Worm (Caenorhabditis elegans) whole organism, L4 larva: ENCODE results near the gene T01C1.4.

Experiments used
- F44E2.7 ChIP-seq: fragments of 200-800 bp; sonication (Bioruptor generic); IDR thresholded peaks from 2 replicates; pipeline ENCODE4 v2.1.2; 2022; ENCODE audit warnings: missing genetic modification characterization, missing compliant biosample characterization
- F49E8.2 ChIP-seq: sonication (generic microtip); optimal IDR thresholded peaks from 2 replicates; lab custom pipeline; 2016; ENCODE audit warnings: missing compliant biosample characterization, mild to moderate bottlenecking, missing genetic modification characterization, borderline replicate concordance
- ceh-32 ChIP-seq: sonication (generic microtip); optimal IDR thresholded peaks from 2 replicates; lab custom pipeline; 2016; ENCODE audit warnings: mild to moderate bottlenecking, missing genetic modification characterization, missing compliant biosample characterization; ENCODE audit not compliant: poor library complexity
- daf-19 ChIP-seq: fragments of 200-800 bp; sonication (Bioruptor generic); conservative IDR thresholded peaks from 2 replicates; pipeline ENCODE4 v1.3.6; 2022; ENCODE audit warnings: missing genetic modification characterization, missing compliant biosample characterization
- dmd-9 ChIP-seq: fragments of 200-800 bp; sonication (Bioruptor generic); IDR thresholded peaks from 2 replicates; pipeline ENCODE4 v1.3.6; 2022; ENCODE audit warnings: missing genetic modification reagents, missing genetic modification characterization, missing compliant biosample characterization
- nhr-10 ChIP-seq: fragments of 150-350 bp; optimal IDR thresholded peaks from 2 replicates; lab custom pipeline; 2014; ENCODE audit warnings: missing biosample characterization, missing genetic modification characterization
- nhr-28 ChIP-seq: fragments of 150-350 bp; optimal IDR thresholded peaks from 2 replicates; lab custom pipeline; 2014; ENCODE audit warnings: missing biosample characterization, missing genetic modification characterization

- TF ChIP-seq nhr-10 (tag; lab: Kevin White, UChicago) (peak; percentile 73), nhr-28 (peak; percentile 90), ceh-32 (peak; percentile 84), dmd-9 (GFP tag; lab: Robert Waterston, UW) (no peak), daf-19 (GFP tag; lab: Robert Waterston, UW) (no peak), F44E2.7 (GFP tag; lab: Robert Waterston, UW) (no peak), F49E8.2 (no peak)
These were observed 49.3 kb upstream of the T01C1.4 start for ce11 chrX:10766123-10766622.
